Fruit fly (Drosophila melanogaster) S2 (cell line): ENCODE data around the gene Zn72D.

Source experiments
- CG8478 ChIP-seq: fragments of >200 bp; optimal IDR thresholded peaks from 2 replicates; lab custom pipeline; 2018
- CTCF ChIP-seq, 2 experiments: fragments of >200 bp; optimal IDR thresholded peaks; 2 replicates each; lab custom pipeline; 2018

Zn72D gene

dm6 chr3L:16131264-16132066 lies 19.0 kb upstream of the Zn72D start, which contains the start of the genes Trs20 and elg1:
TSS of gene Trs20 (minus strand) at chr3L:16131632.
TSS of gene elg1 (plus strand) at chr3L:16132028.
- TF ChIP-seq CG8478 (lab: Kevin White, UChicago) (no peak), CTCF (optimal IDR thresholded peaks at IDR 0.05; lab: Kevin White, UChicago) (no peak)

- TF ChIP-seq CTCF (optimal IDR thresholded peaks at IDR 0.05; lab: Kevin White, UChicago) (peak in 1 of 2 experiments; percentile 35), CG8478 (lab: Kevin White, UChicago) (no peak)
Measured at dm6 chr3L:16128973-16129745, 16.7 kb upstream of the Zn72D start, which contains the start of gene SsRbeta. TSS of gene SsRbeta (plus strand) at chr3L:16129617.

dm6 chr3L:16128481-16128972 lies 16.1 kb upstream of the Zn72D start, which contains the start of gene Pgm1:
TSS of gene Pgm1 (minus strand) at chr3L:16128531.
- TF ChIP-seq CG8478 (lab: Kevin White, UChicago) (no peak), CTCF (optimal IDR thresholded peaks at IDR 0.05; lab: Kevin White, UChicago) (no peak)

- TF ChIP-seq CTCF (optimal IDR thresholded peaks at IDR 0.05; lab: Kevin White, UChicago) = no peak
- TF ChIP-seq CG8478 (lab: Kevin White, UChicago) = no peak
Measured at dm6 chr3L:16121791-16122190, 9.4 kb upstream of the Zn72D start, which contains the start of gene Strump. TSS of gene Strump (plus strand) at chr3L:16122002.

- TF ChIP-seq CTCF (optimal IDR thresholded peaks at IDR 0.05; lab: Kevin White, UChicago) (peak in 1 of 2 experiments; percentile 13), CG8478 (lab: Kevin White, UChicago) (no peak)
Measured at dm6 chr3L:16113607-16114337, 1.3 kb upstream of the Zn72D start.

- TF ChIP-seq CTCF (optimal IDR thresholded peaks at IDR 0.05; lab: Kevin White, UChicago) = peak in 1 of 2 experiments; percentile 1
- no peak for TF ChIP-seq CG8478 (lab: Kevin White, UChicago)
Measured at dm6 chr3L:16113003-16113606, 679 bp upstream of the Zn72D start, which contains the start of gene Taf4. TSS of gene Taf4 (plus strand) at chr3L:16113212.

dm6 chr3L:16105528-16105927 lies 6.9 kb downstream of the Zn72D start, which contains the start of the genes IntS9 and CG43295:
TSS of gene IntS9 (minus strand) at chr3L:16105627.
TSS of gene CG43295 (plus strand) at chr3L:16105852.
- TF ChIP-seq CTCF (optimal IDR thresholded peaks at IDR 0.05; lab: Kevin White, UChicago) (no peak), CG8478 (lab: Kevin White, UChicago) (no peak)

- TF ChIP-seq CG8478 (lab: Kevin White, UChicago) (no peak), CTCF (optimal IDR thresholded peaks at IDR 0.05; lab: Kevin White, UChicago) (no peak)
Measured at dm6 chr3L:16100059-16100458, 12.4 kb downstream of the Zn72D start, which contains the start of gene IleRS-m. TSS of gene IleRS-m (plus strand) at chr3L:16100280.

dm6 chr3L:16097393-16097884 lies 15.0 kb downstream of the Zn72D start, which contains the start of the genes CG13074 and ATPsynbetaL:
TSS of gene CG13074 (minus strand) at chr3L:16097493.
TSS of gene ATPsynbetaL (plus strand) at chr3L:16097834.
- TF ChIP-seq CTCF (optimal IDR thresholded peaks at IDR 0.05; lab: Kevin White, UChicago) = no peak
- TF ChIP-seq CG8478 (lab: Kevin White, UChicago) = no peak

dm6 chr3L:16090330-16090803 lies 22.1 kb downstream of the Zn72D start, which contains the start of the genes CG5235 and ClC-c:
TSS of gene CG5235 (minus strand) at chr3L:16090392.
TSS of gene ClC-c (plus strand) at chr3L:16090454.
- peak in 1 of 2 experiments; percentile 28 for TF ChIP-seq CTCF (optimal IDR thresholded peaks at IDR 0.05; lab: Kevin White, UChicago)
- TF ChIP-seq CG8478 (lab: Kevin White, UChicago) = no peak

- no peak for TF ChIP-seq CG8478 (lab: Kevin White, UChicago)
- TF ChIP-seq CTCF (optimal IDR thresholded peaks at IDR 0.05; lab: Kevin White, UChicago) = no peak
Measured at dm6 chr3L:16087323-16087816, 25.1 kb downstream of the Zn72D start, which contains the start of gene Tasp1. TSS of gene Tasp1 (minus strand) at chr3L:16087525.

- TF ChIP-seq CG8478 (lab: Kevin White, UChicago) (no peak), CTCF (optimal IDR thresholded peaks at IDR 0.05; lab: Kevin White, UChicago) (no peak)
Measured at dm6 chr3L:16083693-16084092, 28.7 kb downstream of the Zn72D start, which contains the start of gene CG13075. TSS of gene CG13075 (plus strand) at chr3L:16083993.
